Fruit fly (Drosophila melanogaster) whole organism, embryonic: ENCODE data around the gene CG6178.

Experiments used
- Antp ChIP-seq: fragments of 200-800 bp; sonication (Bioruptor generic); optimal IDR thresholded peaks from 3 replicates; lab custom pipeline; 2016; ENCODE audit warnings: missing biosample characterization, missing genetic modification characterization
- CG10147 ChIP-seq: fragments of 200-800 bp; sonication (Bioruptor generic); optimal IDR thresholded peaks from 2 replicates; lab custom pipeline; 2019; ENCODE audit warnings: missing biosample characterization, mild to moderate bottlenecking, missing genetic modification characterization, moderate library complexity
- CG15514 ChIP-seq: fragments of 200-800 bp; sonication (Bioruptor generic); optimal IDR thresholded peaks from 3 replicates; lab custom pipeline; 2017; ENCODE audit warnings: missing biosample characterization, missing genetic modification characterization, mild to moderate bottlenecking, moderate library complexity, missing genetic modification reagents
- CG16779 ChIP-seq: fragments of 200-800 bp; sonication (Bioruptor generic); IDR thresholded peaks from 2 replicates; pipeline ENCODE4 v1.3.6; 2022; ENCODE audit warnings: missing biosample characterization, missing genetic modification characterization
- CG17568 ChIP-seq: fragments of 200-800 bp; sonication (Bioruptor generic); optimal IDR thresholded peaks from 2 replicates; lab custom pipeline; 2018; ENCODE audit warnings: missing biosample characterization, mild to moderate bottlenecking, missing genetic modification characterization, moderate library complexity
- CG17802 ChIP-seq: fragments of 200-800 bp; sonication (Bioruptor generic); optimal IDR thresholded peaks from 2 replicates; lab custom pipeline; 2018; ENCODE audit warnings: missing biosample characterization, mild to moderate bottlenecking, missing genetic modification characterization, moderate library complexity
- CG2202 ChIP-seq: fragments of 200-800 bp; sonication (Bioruptor generic); optimal IDR thresholded peaks from 2 replicates; lab custom pipeline; 2018; ENCODE audit warnings: missing biosample characterization, mild to moderate bottlenecking, missing genetic modification characterization
- CG32767 ChIP-seq: fragments of 200-800 bp; sonication (Bioruptor generic); IDR thresholded peaks from 2 replicates; pipeline ENCODE4 v1.3.6; 2022; ENCODE audit warnings: missing biosample characterization, missing genetic modification characterization
- CG3407 ChIP-seq: fragments of 200-800 bp; sonication (Bioruptor generic); optimal IDR thresholded peaks from 2 replicates; lab custom pipeline; 2018; ENCODE audit warnings: missing biosample characterization, mild to moderate bottlenecking, missing genetic modification characterization
- CG4424 ChIP-seq: fragments of 200-800 bp; sonication (Bioruptor generic); optimal IDR thresholded peaks from 3 replicates; lab custom pipeline; 2016; ENCODE audit warnings: missing biosample characterization, missing genetic modification characterization
- CG4617 ChIP-seq: fragments of 200-800 bp; sonication (Bioruptor generic); optimal IDR thresholded peaks from 3 replicates; lab custom pipeline; 2016; ENCODE audit warnings: missing biosample characterization, missing genetic modification characterization, borderline replicate concordance
- CG5953 ChIP-seq: fragments of 200-800 bp; sonication (Bioruptor generic); IDR thresholded peaks from 2 replicates; pipeline ENCODE4 v1.3.6; 2022; ENCODE audit warnings: missing biosample characterization, missing genetic modification characterization
- CG7556 ChIP-seq: fragments of 200-800 bp; sonication (Bioruptor generic); optimal IDR thresholded peaks from 2 replicates; lab custom pipeline; 2017; ENCODE audit warnings: missing biosample characterization, mild to moderate bottlenecking, missing genetic modification characterization
- CG7839 ChIP-seq: fragments of 200-800 bp; sonication (Bioruptor generic); optimal IDR thresholded peaks from 3 replicates; lab custom pipeline; 2018; ENCODE audit warnings: missing biosample characterization, mild to moderate bottlenecking, missing genetic modification characterization, moderate library complexity
- CG8281 ChIP-seq: fragments of 200-800 bp; sonication (Bioruptor generic); optimal IDR thresholded peaks from 2 replicates; lab custom pipeline; 2018; ENCODE audit warnings: missing biosample characterization, mild to moderate bottlenecking, missing genetic modification characterization, moderate library complexity
- CG9437 ChIP-seq: fragments of 200-800 bp; sonication (Bioruptor generic); optimal IDR thresholded peaks from 2 replicates; lab custom pipeline; 2018; ENCODE audit warnings: missing biosample characterization, mild to moderate bottlenecking, missing genetic modification characterization
- Doc3 ChIP-seq: fragments of 200-800 bp; sonication (Bioruptor generic); IDR thresholded peaks from 3 replicates; pipeline ENCODE4 v1.3.6; 2022; ENCODE audit warnings: missing biosample characterization, missing genetic modification characterization; ENCODE audit not compliant: partially characterized antibody
- E2f1 ChIP-seq: fragments of 200-800 bp; sonication (Bioruptor generic); IDR thresholded peaks from 2 replicates; pipeline ENCODE4 v1.3.6; 2022; ENCODE audit warnings: missing biosample characterization, missing genetic modification characterization
- E2f2 ChIP-seq: fragments of 200-800 bp; sonication (Bioruptor generic); IDR thresholded peaks from 2 replicates; pipeline ENCODE4 v1.3.6; 2022; ENCODE audit warnings: missing biosample characterization, missing genetic modification characterization
- Ets97D ChIP-seq: fragments of 200-800 bp; sonication (Bioruptor generic); optimal IDR thresholded peaks from 3 replicates; lab custom pipeline; 2016; ENCODE audit warnings: missing biosample characterization, missing genetic modification characterization
- Kr ChIP-seq: fragments of 200-800 bp; sonication (Bioruptor generic); optimal IDR thresholded peaks from 2 replicates; lab custom pipeline; 2017; ENCODE audit warnings: missing biosample characterization, mild to moderate bottlenecking, missing genetic modification characterization
- Lpt ChIP-seq: fragments of >200 bp; optimal IDR thresholded peaks from 2 replicates; lab custom pipeline; 2018; ENCODE audit warnings: missing biosample characterization, missing genetic modification characterization
- Max ChIP-seq: fragments of 200-800 bp; sonication (Bioruptor generic); optimal IDR thresholded peaks from 2 replicates; lab custom pipeline; 2016; ENCODE audit warnings: missing biosample characterization, mild to moderate bottlenecking, missing genetic modification characterization
- NC2α ChIP-seq: fragments of 200-800 bp; sonication (Bioruptor generic); optimal IDR thresholded peaks from 2 replicates; lab custom pipeline; 2016; ENCODE audit warnings: missing biosample characterization, missing genetic modification characterization
- Neu2 ChIP-seq: fragments of 200-800 bp; sonication (Bioruptor generic); optimal IDR thresholded peaks from 3 replicates; lab custom pipeline; 2016; ENCODE audit warnings: missing biosample characterization, missing genetic modification characterization, borderline replicate concordance
- Opbp ChIP-seq: fragments of 200-800 bp; sonication (Bioruptor generic); IDR thresholded peaks from 3 replicates; pipeline ENCODE4 v1.3.6; 2022; ENCODE audit warnings: missing biosample characterization, missing genetic modification characterization; ENCODE audit not compliant: partially characterized antibody
- Ravus ChIP-seq: fragments of 200-800 bp; sonication (Bioruptor generic); IDR thresholded peaks from 2 replicates; pipeline ENCODE4 v1.3.6; 2022; ENCODE audit warnings: missing biosample characterization, missing genetic modification characterization
- Stat92E ChIP-seq, 3 experiments: fragments of >200 bp in 2 of 3; fragments of 200-800 bp in 1 of 3; sonication (Bioruptor generic) in 1 of 3; optimal IDR thresholded peaks; 2 replicates each; lab custom pipeline; 2017 to 2019; ENCODE audit warnings: missing biosample characterization in 3 of 3, missing genetic modification characterization in 3 of 3, mild to moderate bottlenecking in 1 of 3, moderate library complexity in 1 of 3
- Tbp ChIP-seq: fragments of >200 bp; optimal IDR thresholded peaks from 2 replicates; lab custom pipeline; 2018; ENCODE audit warnings: missing biosample characterization, missing genetic modification characterization
- ap ChIP-seq: fragments of 200-800 bp; sonication (Bioruptor generic); IDR thresholded peaks from 2 replicates; pipeline ENCODE4 v1.3.6; 2022; ENCODE audit warnings: missing biosample characterization, missing genetic modification characterization
- crol ChIP-seq: fragments of 200-800 bp; sonication (Bioruptor generic); IDR thresholded peaks from 2 replicates; pipeline ENCODE4 v1.3.6; 2022; ENCODE audit warnings: missing biosample characterization, missing genetic modification characterization
- cwo ChIP-seq: fragments of 200-800 bp; sonication (Bioruptor generic); optimal IDR thresholded peaks from 3 replicates; lab custom pipeline; 2017; ENCODE audit warnings: missing biosample characterization, missing genetic modification characterization, mild to moderate bottlenecking, moderate library complexity, missing genetic modification reagents
- dimm ChIP-seq: fragments of 200-800 bp; sonication (Bioruptor generic); IDR thresholded peaks from 2 replicates; pipeline ENCODE4 v1.3.6; 2022; ENCODE audit warnings: missing biosample characterization, missing genetic modification characterization
- dm ChIP-seq: fragments of 200-800 bp; sonication (Bioruptor generic); optimal IDR thresholded peaks from 3 replicates; lab custom pipeline; 2016; ENCODE audit warnings: missing biosample characterization, missing genetic modification characterization
- eve ChIP-seq, 2 experiments: fragments of >200 bp; optimal IDR thresholded peaks; 2 replicates each; lab custom pipeline; 2017; ENCODE audit warnings: missing biosample characterization in 2 of 2, missing genetic modification characterization in 2 of 2
- fd102C ChIP-seq: fragments of 200-800 bp; sonication (Bioruptor generic); optimal IDR thresholded peaks from 2 replicates; lab custom pipeline; 2018; ENCODE audit warnings: missing biosample characterization, mild to moderate bottlenecking, missing genetic modification characterization, moderate library complexity
- jumu ChIP-seq: fragments of 200-800 bp; sonication (Bioruptor generic); optimal IDR thresholded peaks from 3 replicates; lab custom pipeline; 2016; ENCODE audit warnings: missing biosample characterization, missing genetic modification characterization
- ken ChIP-seq: fragments of 200-800 bp; sonication (Bioruptor generic); IDR thresholded peaks from 3 replicates; pipeline ENCODE4 v1.3.6; 2022; ENCODE audit warnings: missing biosample characterization, missing genetic modification characterization
- lilli ChIP-seq: fragments of 200-800 bp; sonication (Bioruptor generic); optimal IDR thresholded peaks from 3 replicates; lab custom pipeline; 2016; ENCODE audit warnings: missing biosample characterization, missing genetic modification characterization
- onecut ChIP-seq: fragments of 200-800 bp; sonication (Bioruptor generic); IDR thresholded peaks from 2 replicates; pipeline ENCODE4 v1.3.6; 2022; ENCODE audit warnings: missing biosample characterization, missing genetic modification characterization
- pan ChIP-seq, 4 experiments: fragments of >200 bp in 3 of 4; fragments of 200-800 bp in 1 of 4; sonication (Bioruptor generic) in 1 of 4; optimal IDR thresholded peaks in 3 of 4; IDR thresholded peaks in 1 of 4; 2 replicates each; pipeline versions ENCODE4 v1.3.6 to Lab custom; 2017 to 2022; ENCODE audit warnings: missing biosample characterization in 2 of 4, missing genetic modification characterization in 2 of 4, mixed read lengths in 1 of 4
- ranshi ChIP-seq: fragments of 200-800 bp; sonication (Bioruptor generic); IDR thresholded peaks from 2 replicates; pipeline ENCODE4 v1.3.6; 2022; ENCODE audit warnings: missing biosample characterization, missing genetic modification characterization
- sc ChIP-seq, 3 experiments: fragments of >200 bp in 2 of 3; fragments of 200-800 bp in 1 of 3; sonication (Bioruptor generic) in 1 of 3; optimal IDR thresholded peaks; 2 replicates in 2 of 3; 3 replicates in 1 of 3; lab custom pipeline; 2017; ENCODE audit warnings: mild to moderate bottlenecking in 1 of 3, missing biosample characterization in 1 of 3, missing genetic modification characterization in 1 of 3, missing genetic modification reagents in 1 of 3
- ssp ChIP-seq: fragments of 200-800 bp; sonication (Bioruptor generic); IDR thresholded peaks from 2 replicates; pipeline ENCODE4 v1.3.6; 2022; ENCODE audit warnings: missing biosample characterization, missing genetic modification characterization
- vfl ChIP-seq: fragments of 200-800 bp; sonication (Bioruptor generic); optimal IDR thresholded peaks from 2 replicates; lab custom pipeline; 2016; ENCODE audit warnings: missing biosample characterization, missing genetic modification characterization
- z ChIP-seq: fragments of 200-800 bp; sonication (Bioruptor generic); IDR thresholded peaks from 3 replicates; pipeline ENCODE4 v1.3.6; 2022; ENCODE audit warnings: missing biosample characterization, missing genetic modification characterization
- zf30C ChIP-seq: fragments of 200-800 bp; sonication (Bioruptor generic); optimal IDR thresholded peaks from 3 replicates; lab custom pipeline; 2018; ENCODE audit warnings: missing biosample characterization, mild to moderate bottlenecking, missing genetic modification characterization

Gene CG6178

dm6 chr3R:24151924-24152809 is at the start of gene CG6178, which contains the start of gene p38a (continued):
- peak; percentile 57 for TF ChIP-seq crol (GFP tag; lab: Robert Waterston, UW)
- TF ChIP-seq z (GFP tag; lab: Robert Waterston, UW): peak; percentile 43; the same call in 1 of the 3 replicates
- TF ChIP-seq dimm (GFP tag; lab: Robert Waterston, UW): peak; percentile 88
- peak; percentile 95 for TF ChIP-seq ap (GFP tag; lab: Robert Waterston, UW)
- peak; percentile 45 for TF ChIP-seq jumu
- TF ChIP-seq Lpt (GFP tag; lab: Kevin White, UChicago): no peak
- peak; percentile 92 for TF ChIP-seq Ravus (GFP tag; lab: Robert Waterston, UW)
- peak; percentile 96 for TF ChIP-seq cwo (GFP tag; lab: Kevin White, UChicago)
- TF ChIP-seq Antp (GFP tag; lab: Kevin White, UChicago): peak; percentile 51
- TF ChIP-seq lilli: peak; percentile 73
- no peak for TF ChIP-seq Neu2 (GFP tag; lab: Kevin White, UChicago)
- peak; percentile 82 for TF ChIP-seq E2f2 (GFP tag; lab: Robert Waterston, UW)
- peak; percentile 94 for TF ChIP-seq CG4424 (GFP tag; lab: Kevin White, UChicago)
- TF ChIP-seq fd102C (GFP tag; lab: Kevin White, UChicago): peak; percentile 52
- no peak for TF ChIP-seq Doc3 (GFP tag; lab: Robert Waterston, UW)
- TF ChIP-seq CG7556 (GFP tag; lab: Kevin White, UChicago): peak; percentile 97
- no peak for TF ChIP-seq Kr (GFP tag; lab: Kevin White, UChicago)
- TF ChIP-seq sc (optimal IDR thresholded peaks at IDR 0.05; lab: Kevin White, UChicago): no peak
- TF ChIP-seq sc (GFP tag; optimal IDR thresholded peaks at IDR 0.05; lab: Kevin White, UChicago): peak; percentile 94
- TF ChIP-seq ranshi (GFP tag; lab: Robert Waterston, UW): peak; percentile 97
- TF ChIP-seq onecut (GFP tag; lab: Robert Waterston, UW): peak; percentile 81
- TF ChIP-seq Max (GFP tag; lab: Kevin White, UChicago): peak; percentile 85
- TF ChIP-seq ssp (GFP tag; lab: Robert Waterston, UW): peak; percentile 91
- peak; percentile 88 for TF ChIP-seq CG8281 (tag; lab: Kevin White, UChicago)
- peak; percentile 88 for TF ChIP-seq CG2202 (tag; lab: Kevin White, UChicago)
- peak; percentile 99 for TF ChIP-seq CG7839 (tag; lab: Kevin White, UChicago)
- no peak for TF ChIP-seq eve (GFP tag; optimal IDR thresholded peaks at IDR 0.05; lab: Kevin White, UChicago)
- no peak for TF ChIP-seq Tbp
- peak; percentile 79 for TF ChIP-seq CG16779 (GFP tag; lab: Robert Waterston, UW)
- TF ChIP-seq CG4617 (GFP tag; lab: Kevin White, UChicago): peak; percentile 82
- no peak for TF ChIP-seq zf30C (GFP tag; lab: Kevin White, UChicago)
- peak; percentile 94 for TF ChIP-seq ken (GFP tag; lab: Robert Waterston, UW)
- peak; percentile 94 for TF ChIP-seq CG5953 (GFP tag; lab: Robert Waterston, UW)
- no peak for TF ChIP-seq pan (optimal IDR thresholded peaks at IDR 0.05; lab: Kevin White, UChicago)
- peak in 1 of 2 experiments; percentile 97 for TF ChIP-seq pan (GFP tag; optimal IDR thresholded peaks at IDR 0.05 in 1 of 2, IDR thresholded peaks at IDR 0.05 in 1 of 2)
- no peak for TF ChIP-seq NC2α
- TF ChIP-seq CG10147 (GFP tag; lab: Kevin White, UChicago): peak; percentile 98
- TF ChIP-seq Opbp (GFP tag; lab: Robert Waterston, UW): no peak
- peak; percentile 50 for TF ChIP-seq Ets97D (GFP tag; lab: Kevin White, UChicago)
- peak; percentile 98 for TF ChIP-seq CG32767 (GFP tag; lab: Robert Waterston, UW)
- TF ChIP-seq CG15514 (GFP tag; lab: Kevin White, UChicago): peak; percentile 89
- TF ChIP-seq E2f1: peak; percentile 97
- TF ChIP-seq Stat92E (GFP tag; optimal IDR thresholded peaks at IDR 0.05; lab: Kevin White, UChicago): peak in 1 of 3 experiments; percentile 76
- TF ChIP-seq CG17802: peak; percentile 76
- TF ChIP-seq vfl (GFP tag; lab: Kevin White, UChicago): peak; percentile 62
- TF ChIP-seq CG3407 (GFP tag; lab: Kevin White, UChicago): peak; percentile 90
- TF ChIP-seq CG9437 (GFP tag; lab: Kevin White, UChicago): peak; percentile 96
- TF ChIP-seq CG17568 (GFP tag; lab: Kevin White, UChicago): peak; percentile 81
- no peak for TF ChIP-seq dm (GFP tag; lab: Kevin White, UChicago)
